Worm (Caenorhabditis elegans): ENCODE results near the gene nhr-101.

Gene nhr-101

ce11 chrV:11546795-11547194, 23.5 kb upstream of the nhr-101 start, which contains the start of gene F38B7.11:
Gene F38B7.11, plus strand, starts transcription at chrV:11547095.
- TF ChIP-seq tab-1 (GFP tag; IDR thresholded peaks at IDR 0.05) (no peak), ztf-23 (GFP tag; IDR thresholded peaks at IDR 0.05) (no peak), ref-1 (GFP tag; conservative IDR thresholded peaks at IDR 0.05) (no peak), T22C8.4 (GFP tag; IDR thresholded peaks at IDR 0.05) (no peak)

ce11 chrV:11548914-11549406, 21.3 kb upstream of the nhr-101 start, which contains the start of the genes F38B7.17 and F38B7.3:
Gene F38B7.17, minus strand, starts transcription at chrV:11548964.
Gene F38B7.3, plus strand, starts transcription at chrV:11549107.
- TF ChIP-seq T22C8.4 (GFP tag; IDR thresholded peaks at IDR 0.05) (no peak), cog-1 (tag; optimal IDR thresholded peaks at IDR 0.05) (no peak), ztf-23 (GFP tag; IDR thresholded peaks at IDR 0.05) (no peak), klf-2 (GFP tag; conservative IDR thresholded peaks at IDR 0.05) (no peak), tab-1 (GFP tag; IDR thresholded peaks at IDR 0.05) (no peak)

ce11 chrV:11552379-11552778, 17.9 kb upstream of the nhr-101 start, which contains the start of gene srx-85:
Gene srx-85, plus strand, starts transcription at chrV:11552679.
- TF ChIP-seq klf-2 (GFP tag; conservative IDR thresholded peaks at IDR 0.05), result no peak
- TF ChIP-seq ztf-29 (GFP tag; IDR thresholded peaks at IDR 0.05), result no peak
- TF ChIP-seq flt-1 (GFP tag; IDR thresholded peaks at IDR 0.05), result no peak
- TF ChIP-seq ref-1 (GFP tag; conservative IDR thresholded peaks at IDR 0.05), result no peak
- no peak for TF ChIP-seq tab-1 (GFP tag; IDR thresholded peaks at IDR 0.05)
- no peak for TF ChIP-seq T22C8.4 (GFP tag; IDR thresholded peaks at IDR 0.05)
- no peak for TF ChIP-seq ztf-23 (GFP tag; IDR thresholded peaks at IDR 0.05)
- TF ChIP-seq cog-1 (tag; optimal IDR thresholded peaks at IDR 0.05), result no peak
- no peak for TF ChIP-seq med-1 (GFP tag; optimal IDR thresholded peaks at IDR 0.05; ENCODE audit: insufficient read depth)

- TF ChIP-seq med-1 (GFP tag; optimal IDR thresholded peaks at IDR 0.05; ENCODE audit: insufficient read depth) (no peak), flt-1 (GFP tag; IDR thresholded peaks at IDR 0.05) (no peak), klf-2 (GFP tag; conservative IDR thresholded peaks at IDR 0.05) (no peak), ref-1 (GFP tag; conservative IDR thresholded peaks at IDR 0.05) (no peak), ztf-29 (GFP tag; IDR thresholded peaks at IDR 0.05) (no peak), tab-1 (GFP tag; IDR thresholded peaks at IDR 0.05) (no peak), ztf-23 (GFP tag; IDR thresholded peaks at IDR 0.05) (no peak)
These were observed 16.0 kb upstream of the nhr-101 start, which contains the start of gene duo-1 for ce11 chrV:11554260-11554659. Gene duo-1, plus strand, starts transcription at chrV:11554630.

- no peak for TF ChIP-seq cog-1 (tag; optimal IDR thresholded peaks at IDR 0.05)
- TF ChIP-seq flt-1 (GFP tag; IDR thresholded peaks at IDR 0.05), result no peak
- TF ChIP-seq ztf-29 (GFP tag; IDR thresholded peaks at IDR 0.05), result no peak
- no peak for TF ChIP-seq ref-1 (GFP tag; conservative IDR thresholded peaks at IDR 0.05)
- no peak for TF ChIP-seq med-1 (GFP tag; optimal IDR thresholded peaks at IDR 0.05; ENCODE audit: insufficient read depth)
- no peak for TF ChIP-seq klf-2 (GFP tag; conservative IDR thresholded peaks at IDR 0.05)
- TF ChIP-seq tab-1 (GFP tag; IDR thresholded peaks at IDR 0.05), result no peak
- TF ChIP-seq ztf-23 (GFP tag; IDR thresholded peaks at IDR 0.05), result no peak
- no peak for TF ChIP-seq T22C8.4 (GFP tag; IDR thresholded peaks at IDR 0.05)
These were observed 7.6 kb upstream of the nhr-101 start, which contains the start of gene srx-86 for ce11 chrV:11562643-11563042. Gene srx-86, plus strand, starts transcription at chrV:11562943.

ce11 chrV:11564573-11564972, 5.7 kb upstream of the nhr-101 start, which contains the start of gene srx-87:
Gene srx-87, plus strand, starts transcription at chrV:11564873.
- TF ChIP-seq ref-1 (GFP tag; conservative IDR thresholded peaks at IDR 0.05), result no peak
- no peak for TF ChIP-seq ztf-23 (GFP tag; IDR thresholded peaks at IDR 0.05)
- no peak for TF ChIP-seq tab-1 (GFP tag; IDR thresholded peaks at IDR 0.05)
- TF ChIP-seq T22C8.4 (GFP tag; IDR thresholded peaks at IDR 0.05), result no peak
- TF ChIP-seq ztf-29 (GFP tag; IDR thresholded peaks at IDR 0.05), result no peak
- TF ChIP-seq cog-1 (tag; optimal IDR thresholded peaks at IDR 0.05), result no peak
- no peak for TF ChIP-seq flt-1 (GFP tag; IDR thresholded peaks at IDR 0.05)
- TF ChIP-seq klf-2 (GFP tag; conservative IDR thresholded peaks at IDR 0.05), result no peak
- TF ChIP-seq med-1 (GFP tag; optimal IDR thresholded peaks at IDR 0.05; ENCODE audit: insufficient read depth), result no peak

ce11 chrV:11572803-11573490, 2.7 kb downstream of the nhr-101 start, which contains the start of the genes H12C20.7 and nhr-68:
Gene H12C20.7, minus strand, starts transcription at chrV:11572990.
Gene nhr-68, plus strand, starts transcription at chrV:11573440.
- no peak for TF ChIP-seq cog-1 (tag; optimal IDR thresholded peaks at IDR 0.05)
- no peak for TF ChIP-seq ztf-29 (GFP tag; IDR thresholded peaks at IDR 0.05)
- no peak for TF ChIP-seq klf-2 (GFP tag; conservative IDR thresholded peaks at IDR 0.05)

ce11 chrV:11574563-11574962, 4.3 kb downstream of the nhr-101 start:
- TF ChIP-seq ztf-23 (GFP tag; IDR thresholded peaks at IDR 0.05) (no peak), flt-1 (GFP tag; IDR thresholded peaks at IDR 0.05) (no peak), T22C8.4 (GFP tag; IDR thresholded peaks at IDR 0.05) (no peak), cog-1 (tag; optimal IDR thresholded peaks at IDR 0.05) (no peak), klf-2 (GFP tag; conservative IDR thresholded peaks at IDR 0.05) (no peak), tab-1 (GFP tag; IDR thresholded peaks at IDR 0.05) (no peak), ref-1 (GFP tag; conservative IDR thresholded peaks at IDR 0.05) (no peak), med-1 (GFP tag; optimal IDR thresholded peaks at IDR 0.05; ENCODE audit: insufficient read depth) (no peak)

ce11 chrV:11580826-11581225, 10.6 kb downstream of the nhr-101 start, which contains the start of gene srx-90:
Gene srx-90, plus strand, starts transcription at chrV:11581126.
- TF ChIP-seq klf-2 (GFP tag; conservative IDR thresholded peaks at IDR 0.05) (no peak), ztf-29 (GFP tag; IDR thresholded peaks at IDR 0.05) (no peak), med-1 (GFP tag; optimal IDR thresholded peaks at IDR 0.05; ENCODE audit: insufficient read depth) (no peak)

ce11 chrV:11583212-11583611, 12.9 kb downstream of the nhr-101 start, which contains the start of gene srx-88:
Gene srx-88, plus strand, starts transcription at chrV:11583512.
- TF ChIP-seq flt-1 (GFP tag; IDR thresholded peaks at IDR 0.05), result no peak
- TF ChIP-seq med-1 (GFP tag; optimal IDR thresholded peaks at IDR 0.05; ENCODE audit: insufficient read depth), result no peak
- TF ChIP-seq ztf-29 (GFP tag; IDR thresholded peaks at IDR 0.05), result no peak
- TF ChIP-seq cog-1 (tag; optimal IDR thresholded peaks at IDR 0.05), result no peak
- no peak for TF ChIP-seq T22C8.4 (GFP tag; IDR thresholded peaks at IDR 0.05)
- TF ChIP-seq tab-1 (GFP tag; IDR thresholded peaks at IDR 0.05), result no peak
- TF ChIP-seq klf-2 (GFP tag; conservative IDR thresholded peaks at IDR 0.05), result no peak
- TF ChIP-seq ztf-23 (GFP tag; IDR thresholded peaks at IDR 0.05), result no peak
- TF ChIP-seq ref-1 (GFP tag; conservative IDR thresholded peaks at IDR 0.05), result no peak
